Fruit fly (Drosophila melanogaster): ENCODE measurements around the gene Raf.

Gene Raf

DNA sequence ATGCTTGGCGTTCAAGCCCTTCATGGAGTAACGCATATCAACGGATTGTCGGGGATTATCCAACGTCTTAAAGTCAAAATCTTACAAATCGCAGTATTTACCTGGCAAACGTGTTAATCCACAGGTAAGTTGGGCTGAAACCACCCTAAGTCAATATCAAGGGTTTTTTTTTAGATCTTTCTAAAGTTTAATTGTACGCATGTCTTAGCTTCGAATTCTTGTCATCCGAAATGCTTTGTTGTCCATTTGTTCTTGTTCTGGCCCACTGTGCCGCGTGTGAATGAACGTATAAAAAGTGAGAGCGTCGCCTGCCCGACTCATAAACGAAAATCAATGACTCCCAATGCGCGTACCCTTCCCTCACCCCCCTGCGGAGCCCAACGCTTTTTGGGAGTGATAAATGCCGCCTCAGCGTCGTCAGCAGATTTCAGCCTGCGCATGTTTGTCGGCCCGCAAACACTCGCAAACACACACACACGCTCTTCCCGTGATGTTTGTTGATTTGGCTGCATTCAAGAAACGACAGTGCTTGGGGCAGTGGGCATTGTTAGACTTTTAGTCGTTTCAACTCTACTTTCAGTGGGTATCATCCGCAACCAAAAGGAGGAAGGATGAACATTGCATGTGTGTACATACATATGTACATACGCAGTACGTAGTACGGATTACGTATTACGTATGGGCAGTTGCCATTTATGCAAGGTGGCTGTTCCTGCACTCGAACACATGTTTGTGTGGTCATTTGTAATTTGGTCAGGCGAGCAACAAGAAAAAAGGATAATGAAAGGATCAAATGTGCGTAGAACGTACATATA is 1.2 kb downstream of the Raf start (continued):
- no peak for TF ChIP-seq tna (GFP tag; IDR thresholded peaks at IDR 0.05; ENCODE audit: partially characterized antibody)
- TF ChIP-seq Fer2 (tag; optimal IDR thresholded peaks at IDR 0.05): peak; percentile 43
- 0 out of 2 replicates have a peak, but pooled peaks have one; percentile 11 for TF ChIP-seq CG5953 (GFP tag; IDR thresholded peaks at IDR 0.05)
- TF ChIP-seq NfI (GFP tag; optimal IDR thresholded peaks at IDR 0.05): peak; percentile 89
- TF ChIP-seq cato (GFP tag; optimal IDR thresholded peaks at IDR 0.05; ENCODE audit: borderline replicate concordance): peak; percentile 91
- TF ChIP-seq CrebB (tag; optimal IDR thresholded peaks at IDR 0.05): peak; percentile 87
- peak; percentile 91 for TF ChIP-seq CG10147 (GFP tag; optimal IDR thresholded peaks at IDR 0.05)
- peak; percentile 72 for TF ChIP-seq CG11085 (GFP tag; IDR thresholded peaks at IDR 0.05)
- TF ChIP-seq hkb (optimal IDR thresholded peaks at IDR 0.05): no peak
- TF ChIP-seq hkb (GFP tag; IDR thresholded peaks at IDR 0.05): peak; percentile 87
- peak; percentile 83 for TF ChIP-seq CG3847 (GFP tag; IDR thresholded peaks at IDR 0.05)
- TF ChIP-seq Vsx1 (GFP tag; optimal IDR thresholded peaks at IDR 0.05): peak; percentile 78
- peak; percentile 89 for TF ChIP-seq maf-S (GFP tag; optimal IDR thresholded peaks at IDR 0.05)
- peak; percentile 80 for TF ChIP-seq CG8281 (tag; optimal IDR thresholded peaks at IDR 0.05)
- TF ChIP-seq CG8089 (GFP tag; optimal IDR thresholded peaks at IDR 0.05): peak; percentile 95
- peak; percentile 59 for TF ChIP-seq Adf1 (GFP tag; IDR thresholded peaks at IDR 0.05)
- TF ChIP-seq CG6813 (GFP tag; optimal IDR thresholded peaks at IDR 0.05): peak; percentile 91
- TF ChIP-seq Nf-YA (GFP tag; IDR thresholded peaks at IDR 0.05): peak; percentile 64
- peak; percentile 66 for TF ChIP-seq CG7928 (GFP tag; optimal IDR thresholded peaks at IDR 0.05)
- TF ChIP-seq Rx (GFP tag; IDR thresholded peaks at IDR 0.05): peak; percentile 69
- TF ChIP-seq ato (GFP tag; IDR thresholded peaks at IDR 0.05; ENCODE audit: partially characterized antibody): no peak
- TF ChIP-seq CG7963 (GFP tag; IDR thresholded peaks at IDR 0.05; ENCODE audit: partially characterized antibody): no peak
- no peak for TF ChIP-seq CG6791 (GFP tag; IDR thresholded peaks at IDR 0.05; ENCODE audit: partially characterized antibody)
- TF ChIP-seq schlank (tag; optimal IDR thresholded peaks at IDR 0.05): peak; percentile 73
- no peak; the same call in 1 of the 2 replicates for TF ChIP-seq bowl (GFP tag; IDR thresholded peaks at IDR 0.05)
- TF ChIP-seq CG12744 (GFP tag; optimal IDR thresholded peaks at IDR 0.05): peak; percentile 92
- TF ChIP-seq fd96Cb (tag; optimal IDR thresholded peaks at IDR 0.05): peak; percentile 94
- peak; percentile 70 for TF ChIP-seq stc (GFP tag; IDR thresholded peaks at IDR 0.05)
- peak; percentile 90 for TF ChIP-seq zfh2 (GFP tag; optimal IDR thresholded peaks at IDR 0.05)
- TF ChIP-seq row (GFP tag; IDR thresholded peaks at IDR 0.05): peak; percentile 94
- peak; percentile 87 for TF ChIP-seq fd64A (GFP tag; optimal IDR thresholded peaks at IDR 0.05)
- TF ChIP-seq BEAF-32 (GFP tag; optimal IDR thresholded peaks at IDR 0.05): peak; percentile 7
- TF ChIP-seq slou (GFP tag; optimal IDR thresholded peaks at IDR 0.05): peak; percentile 77
- peak; percentile 87 for TF ChIP-seq CG33213 (GFP tag; optimal IDR thresholded peaks at IDR 0.05)
- peak; percentile 3 for TF ChIP-seq stwl (tag; optimal IDR thresholded peaks at IDR 0.05)
- peak; percentile 87 for TF ChIP-seq CG9876 (GFP tag; optimal IDR thresholded peaks at IDR 0.05)
- TF ChIP-seq toy (GFP tag; IDR thresholded peaks at IDR 0.05): no peak
- peak; percentile 92 for TF ChIP-seq az2 (GFP tag; optimal IDR thresholded peaks at IDR 0.05)
- TF ChIP-seq CG43689 (GFP tag; IDR thresholded peaks at IDR 0.05): peak; percentile 71
- TF ChIP-seq pfk (GFP tag; optimal IDR thresholded peaks at IDR 0.05): no peak
- TF ChIP-seq Hr3 (GFP tag; optimal IDR thresholded peaks at IDR 0.05): peak; percentile 91
- peak; percentile 97 for TF ChIP-seq Atf-2 (GFP tag; optimal IDR thresholded peaks at IDR 0.05)
- TF ChIP-seq rib (GFP tag; IDR thresholded peaks at IDR 0.05): no peak
- peak; percentile 91 for TF ChIP-seq CG33557 (GFP tag; optimal IDR thresholded peaks at IDR 0.05)
- TF ChIP-seq abd-A (tag; optimal IDR thresholded peaks at IDR 0.05): peak; percentile 80
- peak; percentile 87 for TF ChIP-seq Dek (tag; optimal IDR thresholded peaks at IDR 0.05)
- TF ChIP-seq luna (GFP tag; optimal IDR thresholded peaks at IDR 0.05): peak; percentile 84
- peak; percentile 88 for TF ChIP-seq btn (GFP tag; optimal IDR thresholded peaks at IDR 0.05)
- TF ChIP-seq CG16813 (GFP tag; IDR thresholded peaks at IDR 0.05; ENCODE audit: partially characterized antibody): no peak
